Worm (Caenorhabditis elegans) whole organism, midembryonic: ENCODE measurements around the gene ZK1248.11.

Source experiments
- T22C8.4 ChIP-seq: fragments of 200-800 bp; sonication (Bioruptor generic); IDR thresholded peaks from 2 replicates; pipeline ENCODE4 v1.3.6; 2022; ENCODE audit warnings: missing genetic modification characterization, missing compliant biosample characterization
- cog-1 ChIP-seq: sonication (generic microtip); optimal IDR thresholded peaks from 2 replicates; lab custom pipeline; 2016; ENCODE audit warnings: missing genetic modification characterization, missing compliant biosample characterization
- flt-1 ChIP-seq: fragments of 200-800 bp; sonication (Bioruptor generic); IDR thresholded peaks from 2 replicates; pipeline ENCODE4 v1.3.6; 2022; ENCODE audit warnings: missing genetic modification characterization, missing compliant biosample characterization
- klf-2 ChIP-seq: fragments of 200-800 bp; sonication (Bioruptor generic); conservative IDR thresholded peaks from 2 replicates; pipeline ENCODE4 v1.3.6; 2022; ENCODE audit warnings: missing genetic modification reagents, missing genetic modification characterization, missing compliant biosample characterization
- med-1 ChIP-seq: sonication (generic microtip); optimal IDR thresholded peaks from 2 replicates; lab custom pipeline; 2017; ENCODE audit warnings: missing genetic modification characterization, mild to moderate bottlenecking, missing compliant biosample characterization, antibody characterized with exemption, missing genetic modification reagents; ENCODE audit not compliant: insufficient read depth
- ref-1 ChIP-seq: fragments of 200-800 bp; sonication (Bioruptor generic); conservative IDR thresholded peaks from 2 replicates; pipeline ENCODE4 v1.3.6; 2022; ENCODE audit warnings: missing genetic modification reagents, missing genetic modification characterization, missing compliant biosample characterization
- tab-1 ChIP-seq: fragments of 200-800 bp; sonication (Bioruptor generic); IDR thresholded peaks from 2 replicates; pipeline ENCODE4 v1.3.6; 2022; ENCODE audit warnings: missing genetic modification characterization, missing compliant biosample characterization
- ztf-23 ChIP-seq: fragments of 200-800 bp; sonication (Bioruptor generic); IDR thresholded peaks from 2 replicates; pipeline ENCODE4 v1.3.6; 2022; ENCODE audit warnings: missing genetic modification reagents, missing genetic modification characterization, missing compliant biosample characterization
- ztf-29 ChIP-seq: fragments of 200-800 bp; sonication (Bioruptor generic); IDR thresholded peaks from 2 replicates; pipeline ENCODE4 v1.3.6; 2022; ENCODE audit warnings: missing genetic modification reagents, missing genetic modification characterization, missing compliant biosample characterization

DNA sequence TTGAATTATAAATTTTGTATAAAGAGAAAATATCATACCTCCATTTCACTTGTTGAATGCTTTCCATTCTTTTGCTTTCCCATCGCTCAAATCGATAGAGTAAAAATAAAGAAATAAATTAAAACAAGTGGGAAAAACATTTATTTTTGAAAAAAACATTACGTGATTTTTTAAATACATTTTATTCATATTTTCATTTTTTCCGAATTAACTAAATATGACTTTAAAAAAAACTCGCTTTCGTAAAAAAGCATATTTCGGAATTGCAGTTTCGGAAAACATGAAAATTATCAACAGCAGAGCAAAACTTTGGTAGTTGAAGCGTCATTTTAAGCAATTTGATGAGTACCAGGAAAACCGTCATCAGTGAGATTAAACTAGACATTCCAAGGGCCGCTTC, 28.8 kb downstream of the ZK1248.11 start, which contains the start of gene K05F1.8:
- TF ChIP-seq flt-1 (GFP tag; lab: Robert Waterston, UW) (no peak), klf-2 (GFP tag; lab: Robert Waterston, UW) (no peak), ztf-29 (no peak), T22C8.4 (GFP tag; lab: Robert Waterston, UW) (no peak), ref-1 (GFP tag; lab: Robert Waterston, UW) (no peak), ztf-23 (no peak), med-1 (GFP tag; lab: Kevin White, UChicago) (no peak), cog-1 (tag; lab: Kevin White, UChicago) (no peak), tab-1 (no peak)
